Worm (Caenorhabditis elegans) whole organism, midembryonic: ENCODE results near the gene msp-56.

Source experiments
- med-1 ChIP-seq: sonication (generic microtip); optimal IDR thresholded peaks from 2 replicates; lab custom pipeline; 2017; ENCODE audit warnings: missing genetic modification characterization, mild to moderate bottlenecking, missing compliant biosample characterization, antibody characterized with exemption, missing genetic modification reagents; ENCODE audit not compliant: insufficient read depth
- tab-1 ChIP-seq: fragments of 200-800 bp; sonication (Bioruptor generic); IDR thresholded peaks from 2 replicates; pipeline ENCODE4 v1.3.6; 2022; ENCODE audit warnings: missing genetic modification characterization, missing compliant biosample characterization

DNA sequence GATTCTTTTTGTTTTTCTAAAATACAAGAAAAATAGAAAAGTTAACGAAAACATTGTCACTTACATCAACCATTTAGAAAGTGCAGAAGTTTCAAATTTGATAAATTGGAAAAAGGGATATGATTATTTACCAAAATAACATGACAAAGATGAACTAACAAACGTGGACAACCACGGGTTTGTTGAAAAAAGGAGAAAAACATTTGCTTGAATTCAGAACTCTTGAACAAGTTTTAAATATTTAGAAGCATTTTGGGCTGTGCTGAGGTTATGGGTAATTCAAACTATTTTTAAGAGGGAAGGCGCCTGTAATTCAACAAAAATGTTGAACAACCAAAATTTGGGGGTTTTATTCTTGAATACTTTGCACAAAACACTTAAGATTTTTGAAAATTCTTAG is 48.5 kb downstream of the msp-56 start, which contains the start of gene ttbk-3:
- no peak for TF ChIP-seq med-1 (GFP tag; lab: Kevin White, UChicago)
- TF ChIP-seq tab-1 (GFP tag; lab: Robert Waterston, UW), result no peak
